Worm (Caenorhabditis elegans) whole organism, L3 larva: ENCODE results near the gene ceh-90.

ENCODE experiments used
- ZK546.5 ChIP-seq: sonication (generic microtip); optimal IDR thresholded peaks from 2 replicates; lab custom pipeline; 2017; ENCODE audit warnings: missing biosample characterization, missing genetic modification characterization
- ceh-16 ChIP-seq: sonication (generic microtip); optimal IDR thresholded peaks from 2 replicates; lab custom pipeline; 2017; ENCODE audit warnings: missing biosample characterization, missing genetic modification characterization
- nhr-11 ChIP-seq: fragments of 150-350 bp; optimal IDR thresholded peaks from 2 replicates; lab custom pipeline; 2014; ENCODE audit warnings: missing biosample characterization, missing genetic modification characterization
- nhr-12 ChIP-seq: fragments of 150-350 bp; optimal IDR thresholded peaks from 2 replicates; lab custom pipeline; 2014; ENCODE audit warnings: missing biosample characterization, missing genetic modification characterization
- pqm-1 ChIP-seq: fragments of 150-350 bp; optimal IDR thresholded peaks from 2 replicates; lab custom pipeline; 2017; ENCODE audit warnings: missing biosample characterization, missing genetic modification characterization, inconsistent platforms
- ztf-11 ChIP-seq: fragments of 150-350 bp; optimal IDR thresholded peaks from 2 replicates; lab custom pipeline; 2014; ENCODE audit warnings: missing biosample characterization, missing genetic modification characterization

DNA sequence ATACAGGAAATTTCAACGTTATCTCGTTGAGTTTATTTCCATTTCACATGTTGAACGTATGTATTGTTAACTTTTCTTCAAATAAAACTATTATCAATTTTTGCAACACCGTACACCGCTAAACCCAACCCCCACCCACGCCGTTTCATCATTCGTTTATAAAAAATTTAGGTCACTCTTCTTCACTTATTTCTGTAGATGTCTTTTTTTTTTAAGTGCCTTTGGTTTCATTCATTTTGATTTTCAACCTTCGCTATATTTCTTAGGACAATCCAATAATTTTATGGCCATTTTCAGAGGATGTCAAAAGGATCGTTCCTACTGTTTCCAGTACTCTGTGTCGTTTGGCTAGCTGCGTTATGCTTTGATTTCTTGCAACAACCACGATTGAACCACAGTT is 23.3 kb upstream of the ceh-90 start, which contains the start of gene C37E2.3:
- TF ChIP-seq nhr-11 (tag; lab: Kevin White, UChicago) (no peak), ceh-16 (no peak), pqm-1 (no peak), nhr-12 (tag; lab: Kevin White, UChicago) (no peak), ztf-11 (tag; lab: Kevin White, UChicago) (no peak), ZK546.5 (no peak)
